Fruit fly (Drosophila melanogaster): ENCODE measurements around the gene CG5281.

Gene CG5281

DNA sequence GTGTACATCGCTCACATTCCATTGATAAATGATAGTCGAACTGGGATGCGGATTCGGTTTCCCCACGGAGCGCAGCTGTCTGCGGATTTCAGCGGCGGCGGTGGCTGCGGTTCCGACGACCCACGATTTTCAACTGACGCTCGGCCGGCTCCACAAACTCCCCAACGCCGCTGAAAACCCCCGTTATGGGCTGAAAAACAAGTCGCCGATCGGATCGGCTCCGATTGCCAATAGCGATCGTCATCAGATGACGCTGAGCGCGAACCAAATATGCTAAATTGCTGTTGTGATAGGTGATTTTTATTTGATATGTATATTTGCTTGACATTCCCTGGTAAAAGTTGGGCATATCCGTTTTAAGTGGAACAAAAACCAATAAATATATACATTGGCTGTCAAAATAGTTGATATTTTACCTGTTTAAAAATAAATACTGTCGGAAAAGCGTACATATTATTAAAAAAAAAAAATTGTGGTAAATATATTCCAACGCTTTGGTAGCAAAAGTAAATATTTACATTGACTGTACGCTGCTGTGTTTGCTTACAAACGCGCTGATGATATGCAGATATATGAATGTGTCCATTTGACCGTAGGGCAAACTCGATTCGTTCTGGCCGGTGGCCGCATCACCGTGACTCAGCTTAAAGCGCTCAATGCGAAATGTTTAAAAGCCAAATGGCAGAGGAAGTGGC is 18.7 kb downstream of the CG5281 start (continued):
- TF ChIP-seq wdn (GFP tag; IDR thresholded peaks at IDR 0.05) (peak; percentile 47), CG1233 (GFP tag; optimal IDR thresholded peaks at IDR 0.05) (peak; percentile 41), lmd (GFP tag; IDR thresholded peaks at IDR 0.05) (peak; percentile 75), CG11695 (GFP tag; IDR thresholded peaks at IDR 0.05) (peak; percentile 51; the same call in 1 of the 3 replicates), CG32532 (GFP tag; IDR thresholded peaks at IDR 0.05) (peak; percentile 76), fu2 (GFP tag; optimal IDR thresholded peaks at IDR 0.05) (peak; percentile 66), dati (GFP tag; IDR thresholded peaks at IDR 0.05) (no peak), Adf1 (GFP tag; IDR thresholded peaks at IDR 0.05) (0 out of 2 replicates have a peak, but pooled peaks have one; percentile 25), CG11093 (GFP tag; IDR thresholded peaks at IDR 0.05) (no peak), CG12659 (GFP tag; optimal IDR thresholded peaks at IDR 0.05) (peak; percentile 66), Hmr (GFP tag; optimal IDR thresholded peaks at IDR 0.05) (peak; percentile 77), CG3163 (GFP tag; optimal IDR thresholded peaks at IDR 0.05) (peak; percentile 0), tgo (GFP tag; IDR thresholded peaks at IDR 0.05) (peak; percentile 59; the same call in 2 of the 3 replicates), BtbVII (GFP tag; optimal IDR thresholded peaks at IDR 0.05) (peak; percentile 22), crp (GFP tag; optimal IDR thresholded peaks at IDR 0.05) (peak in 1 of 2 experiments; percentile 4), chn (GFP tag; optimal IDR thresholded peaks at IDR 0.05) (no peak), CG16863 (GFP tag; optimal IDR thresholded peaks at IDR 0.05) (peak; percentile 3), sima (GFP tag; optimal IDR thresholded peaks at IDR 0.05) (peak; percentile 19), HHEX (GFP tag; optimal IDR thresholded peaks at IDR 0.05) (peak; percentile 71), eyg (GFP tag; optimal IDR thresholded peaks at IDR 0.05) (no peak), CG6254 (GFP tag; optimal IDR thresholded peaks at IDR 0.05) (no peak), Pdp1 (GFP tag; optimal IDR thresholded peaks at IDR 0.05) (peak; percentile 24 to 38), CG17361 (GFP tag; IDR thresholded peaks at IDR 0.05) (peak; percentile 72), Hr3 (GFP tag; optimal IDR thresholded peaks at IDR 0.05) (peak; percentile 65), Mad (GFP tag; optimal IDR thresholded peaks at IDR 0.05) (peak; percentile 1), CG18619 (GFP tag; optimal IDR thresholded peaks at IDR 0.05) (peak; percentile 68), CG13424 (tag; optimal IDR thresholded peaks at IDR 0.05) (peak; percentile 73), CG12071 (GFP tag; optimal IDR thresholded peaks at IDR 0.05) (peak; percentile 22), bigmax (GFP tag; optimal IDR thresholded peaks at IDR 0.05) (no peak), CG5245 (GFP tag; optimal IDR thresholded peaks at IDR 0.05) (no peak), dpn (GFP tag; optimal IDR thresholded peaks at IDR 0.05) (peak; percentile 49 to 70), Hr51 (GFP tag; optimal IDR thresholded peaks at IDR 0.05) (peak; percentile 58 to 75), luna (GFP tag; optimal IDR thresholded peaks at IDR 0.05) (no peak), CG17385 (GFP tag; optimal IDR thresholded peaks at IDR 0.05) (peak; percentile 13), zfh2 (GFP tag; optimal IDR thresholded peaks at IDR 0.05) (peak; percentile 86), nau (GFP tag; optimal IDR thresholded peaks at IDR 0.05) (peak; percentile 31), E2f2 (GFP tag; IDR thresholded peaks at IDR 0.05) (peak; percentile 33), CG16815 (GFP tag; optimal IDR thresholded peaks at IDR 0.05) (peak; percentile 60), CG10209 (GFP tag; optimal IDR thresholded peaks at IDR 0.05) (peak; percentile 64), cas (GFP tag; IDR thresholded peaks at IDR 0.05) (no peak), CG6689 (GFP tag; IDR thresholded peaks at IDR 0.05) (peak; percentile 58), HLH3B (GFP tag; IDR thresholded peaks at IDR 0.05) (peak; percentile 30; the same call in 1 of the 2 replicates), fd96Cb (tag; optimal IDR thresholded peaks at IDR 0.05) (peak; percentile 42), CG31224 (GFP tag; IDR thresholded peaks at IDR 0.05) (peak; percentile 38; the same call in 1 of the 2 replicates), org-1 (GFP tag; optimal IDR thresholded peaks at IDR 0.05) (peak; percentile 48), NK7.1 (GFP tag; optimal IDR thresholded peaks at IDR 0.05) (peak; percentile 3), crc (GFP tag; optimal IDR thresholded peaks at IDR 0.05) (peak; percentile 5), CG18262 (tag; optimal IDR thresholded peaks at IDR 0.05) (peak; percentile 6), CG13624 (GFP tag; optimal IDR thresholded peaks at IDR 0.05) (peak; percentile 59)

Measured in whole organism, embryonic.